Fruit fly (Drosophila melanogaster) whole organism, embryonic: Measurements from ENCODE around the gene CG17329.

Experiments used
- CG11504 ChIP-seq: fragments of 200-800 bp; sonication (Bioruptor generic); optimal IDR thresholded peaks from 3 replicates; lab custom pipeline; 2019; ENCODE audit warnings: missing biosample characterization, mild to moderate bottlenecking, missing genetic modification characterization, moderate library complexity
- CG12236 ChIP-seq: fragments of 200-800 bp; sonication (Bioruptor generic); optimal IDR thresholded peaks from 2 replicates; lab custom pipeline; 2016; ENCODE audit warnings: missing biosample characterization, missing genetic modification characterization
- CG13775 ChIP-seq: fragments of 200-800 bp; sonication (Bioruptor generic); optimal IDR thresholded peaks from 3 replicates; lab custom pipeline; 2017; ENCODE audit warnings: missing biosample characterization, mild to moderate bottlenecking, missing genetic modification characterization
- CG14441 ChIP-seq: fragments of 200-800 bp; sonication (Bioruptor generic); IDR thresholded peaks from 2 replicates; pipeline ENCODE4 v1.3.6; 2022; ENCODE audit warnings: missing biosample characterization, missing genetic modification characterization
- CG17829 ChIP-seq: fragments of 200-800 bp; optimal IDR thresholded peaks from 2 replicates; lab custom pipeline; 2019; ENCODE audit warnings: missing biosample characterization, mild to moderate bottlenecking, missing genetic modification characterization, moderate library complexity
- CG31441 ChIP-seq: fragments of 200-800 bp; sonication (Bioruptor generic); IDR thresholded peaks from 2 replicates; pipeline ENCODE4 v1.3.6; 2022; ENCODE audit warnings: missing biosample characterization, missing genetic modification characterization
- CG3281 ChIP-seq: fragments of 200-800 bp; sonication (Bioruptor generic); optimal IDR thresholded peaks from 3 replicates; lab custom pipeline; 2017; ENCODE audit warnings: missing biosample characterization, mild to moderate bottlenecking, missing genetic modification characterization
- CG33557 ChIP-seq: fragments of 200-800 bp; sonication (Bioruptor generic); optimal IDR thresholded peaks from 2 replicates; lab custom pipeline; 2019; ENCODE audit warnings: missing biosample characterization, mild to moderate bottlenecking, missing genetic modification characterization, moderate library complexity
- CG4404 ChIP-seq: fragments of 200-800 bp; sonication (Bioruptor generic); IDR thresholded peaks from 2 replicates; pipeline ENCODE4 v1.3.6; 2022; ENCODE audit warnings: missing biosample characterization, missing genetic modification characterization
- CG6175 ChIP-seq: fragments of 200-800 bp; sonication (Bioruptor generic); IDR thresholded peaks from 3 replicates; pipeline ENCODE4 v1.3.6; 2022; ENCODE audit warnings: missing biosample characterization, missing genetic modification characterization
- CG6654 ChIP-seq: fragments of 200-800 bp; sonication (Bioruptor generic); optimal IDR thresholded peaks from 2 replicates; lab custom pipeline; 2017; ENCODE audit warnings: missing biosample characterization, mild to moderate bottlenecking, missing genetic modification characterization
- CG6765 ChIP-seq: fragments of 200-800 bp; sonication (Bioruptor generic); optimal IDR thresholded peaks from 3 replicates; lab custom pipeline; 2017; ENCODE audit warnings: missing biosample characterization, mild to moderate bottlenecking, missing genetic modification characterization
- CG7357 ChIP-seq: fragments of 200-800 bp; sonication (Bioruptor generic); IDR thresholded peaks from 3 replicates; pipeline ENCODE4 v1.3.6; 2022; ENCODE audit warnings: missing biosample characterization, missing genetic modification characterization
- CG8924 ChIP-seq: fragments of 200-800 bp; optimal IDR thresholded peaks from 3 replicates; lab custom pipeline; 2019; ENCODE audit warnings: missing biosample characterization, mild to moderate bottlenecking, missing genetic modification characterization, moderate library complexity
- CG9437 ChIP-seq: fragments of 200-800 bp; sonication (Bioruptor generic); optimal IDR thresholded peaks from 2 replicates; lab custom pipeline; 2018; ENCODE audit warnings: missing biosample characterization, mild to moderate bottlenecking, missing genetic modification characterization
- CrebB ChIP-seq: fragments of 200-800 bp; sonication (Bioruptor generic); optimal IDR thresholded peaks from 3 replicates; lab custom pipeline; 2018; ENCODE audit warnings: missing biosample characterization, mild to moderate bottlenecking, missing genetic modification characterization
- Dip3 ChIP-seq: fragments of 200-800 bp; sonication (Bioruptor generic); optimal IDR thresholded peaks from 3 replicates; lab custom pipeline; 2016; ENCODE audit warnings: missing biosample characterization, missing genetic modification characterization
- Drgx ChIP-seq: fragments of 200-800 bp; sonication (Bioruptor generic); IDR thresholded peaks from 2 replicates; pipeline ENCODE4 v1.3.6; 2022; ENCODE audit warnings: missing biosample characterization, missing genetic modification characterization
- E2f1 ChIP-seq: fragments of 200-800 bp; sonication (Bioruptor generic); IDR thresholded peaks from 2 replicates; pipeline ENCODE4 v1.3.6; 2022; ENCODE audit warnings: missing biosample characterization, missing genetic modification characterization
- E2f2 ChIP-seq: fragments of 200-800 bp; sonication (Bioruptor generic); IDR thresholded peaks from 2 replicates; pipeline ENCODE4 v1.3.6; 2022; ENCODE audit warnings: missing biosample characterization, missing genetic modification characterization
- H2.0 ChIP-seq: fragments of 200-800 bp; sonication (Bioruptor generic); IDR thresholded peaks from 2 replicates; pipeline ENCODE4 v1.3.6; 2022; ENCODE audit warnings: missing biosample characterization, missing genetic modification characterization
- HmgZ ChIP-seq: fragments of 200-800 bp; sonication (Bioruptor generic); optimal IDR thresholded peaks from 2 replicates; lab custom pipeline; 2018; ENCODE audit warnings: missing biosample characterization, mild to moderate bottlenecking, missing genetic modification characterization
- Lim3 ChIP-seq: fragments of 200-800 bp; sonication (Bioruptor generic); IDR thresholded peaks from 2 replicates; pipeline ENCODE4 v1.3.6; 2022; ENCODE audit warnings: missing biosample characterization, missing genetic modification characterization
- Med ChIP-seq: fragments of 200-800 bp; sonication (Bioruptor generic); peaks from one replicate; lab custom pipeline; 2016; ENCODE audit warnings: missing biosample characterization, missing genetic modification characterization, mild to moderate bottlenecking, inconsistent platforms, moderate library complexity
- Nf-YA ChIP-seq: fragments of 200-800 bp; sonication (Bioruptor generic); IDR thresholded peaks from 2 replicates; pipeline ENCODE4 v1.3.6; 2022; ENCODE audit warnings: missing biosample characterization, missing genetic modification characterization
- TFAM ChIP-seq: fragments of 200-800 bp; sonication (Bioruptor generic); optimal IDR thresholded peaks from 2 replicates; lab custom pipeline; 2017; ENCODE audit warnings: missing biosample characterization, missing genetic modification characterization, inconsistent platforms
- Vsx1 ChIP-seq: fragments of 200-800 bp; sonication (Bioruptor generic); optimal IDR thresholded peaks from 2 replicates; lab custom pipeline; 2017; ENCODE audit warnings: missing biosample characterization, mild to moderate bottlenecking, missing genetic modification characterization, missing genetic modification reagents
- Xrp1 ChIP-seq: fragments of 200-800 bp; sonication (Bioruptor generic); IDR thresholded peaks from 2 replicates; pipeline ENCODE4 v1.3.6; 2022; ENCODE audit warnings: missing biosample characterization, missing genetic modification characterization
- abd-A ChIP-seq: fragments of 200-800 bp; sonication (Bioruptor generic); optimal IDR thresholded peaks from 3 replicates; lab custom pipeline; 2019; ENCODE audit warnings: missing biosample characterization, mild to moderate bottlenecking, missing genetic modification characterization, moderate library complexity
- ato ChIP-seq: fragments of 200-800 bp; sonication (Bioruptor generic); IDR thresholded peaks from 2 replicates; pipeline ENCODE4 v1.3.6; 2022; ENCODE audit warnings: missing biosample characterization, missing genetic modification characterization; ENCODE audit not compliant: partially characterized antibody
- cas ChIP-seq: fragments of 200-800 bp; sonication (Bioruptor generic); IDR thresholded peaks from 2 replicates; pipeline ENCODE4 v1.3.6; 2022; ENCODE audit warnings: missing biosample characterization, missing genetic modification characterization
- cg ChIP-seq: fragments of 200-800 bp; sonication (Bioruptor generic); optimal IDR thresholded peaks from 3 replicates; lab custom pipeline; 2019; ENCODE audit warnings: missing biosample characterization, mild to moderate bottlenecking, missing genetic modification characterization, moderate library complexity
- crp ChIP-seq, 2 experiments: fragments of 200-800 bp; sonication (Bioruptor generic); optimal IDR thresholded peaks; 2 replicates in 1 of 2; 3 replicates in 1 of 2; lab custom pipeline; 2017; ENCODE audit warnings: missing biosample characterization in 2 of 2, missing genetic modification characterization in 2 of 2, mild to moderate bottlenecking in 1 of 2, moderate library complexity in 1 of 2
- dan ChIP-seq: fragments of 200-800 bp; sonication (Bioruptor generic); IDR thresholded peaks from 2 replicates; pipeline ENCODE4 v1.3.6; 2022; ENCODE audit warnings: missing biosample characterization, missing genetic modification characterization
- fd102C ChIP-seq: fragments of 200-800 bp; sonication (Bioruptor generic); optimal IDR thresholded peaks from 2 replicates; lab custom pipeline; 2018; ENCODE audit warnings: missing biosample characterization, mild to moderate bottlenecking, missing genetic modification characterization, moderate library complexity
- fd64A ChIP-seq: fragments of 200-800 bp; sonication (Bioruptor generic); optimal IDR thresholded peaks from 3 replicates; lab custom pipeline; 2018; ENCODE audit warnings: missing biosample characterization, mild to moderate bottlenecking, missing genetic modification characterization
- fd96Cb ChIP-seq: fragments of 200-800 bp; sonication (Bioruptor generic); optimal IDR thresholded peaks from 2 replicates; lab custom pipeline; 2018; ENCODE audit warnings: missing biosample characterization, mild to moderate bottlenecking, missing genetic modification characterization, moderate library complexity
- gem ChIP-seq: fragments of 200-800 bp; sonication (Bioruptor generic); optimal IDR thresholded peaks from 2 replicates; lab custom pipeline; 2019; ENCODE audit warnings: missing biosample characterization, mild to moderate bottlenecking, missing genetic modification characterization, moderate library complexity
- grau ChIP-seq: fragments of 200-800 bp; optimal IDR thresholded peaks from 3 replicates; lab custom pipeline; 2019; ENCODE audit warnings: missing biosample characterization, mild to moderate bottlenecking, missing genetic modification characterization, moderate library complexity
- gsb ChIP-seq: fragments of 200-800 bp; sonication (Bioruptor generic); IDR thresholded peaks from 2 replicates; pipeline ENCODE4 v1.3.6; 2022; ENCODE audit warnings: missing biosample characterization, missing genetic modification characterization
- hth ChIP-seq: fragments of >200 bp; optimal IDR thresholded peaks from 2 replicates; lab custom pipeline; 2017; ENCODE audit warnings: inconsistent platforms
- insv ChIP-seq, 2 experiments: fragments of 200-800 bp; sonication (Bioruptor generic); optimal IDR thresholded peaks; 3 replicates each; lab custom pipeline; 2016 to 2018; ENCODE audit warnings: missing biosample characterization in 2 of 2, missing genetic modification characterization in 2 of 2
- jumu ChIP-seq: fragments of 200-800 bp; sonication (Bioruptor generic); optimal IDR thresholded peaks from 3 replicates; lab custom pipeline; 2016; ENCODE audit warnings: missing biosample characterization, missing genetic modification characterization
- lab ChIP-seq: fragments of 200-800 bp; sonication (Bioruptor generic); optimal IDR thresholded peaks from 3 replicates; lab custom pipeline; 2017; ENCODE audit warnings: missing biosample characterization, missing genetic modification characterization, mild to moderate bottlenecking, moderate library complexity, missing genetic modification reagents
- lola ChIP-seq, 3 experiments: fragments of >200 bp in 2 of 3; fragments of 200-800 bp in 1 of 3; sonication (Bioruptor generic) in 1 of 3; optimal IDR thresholded peaks; 2 replicates each; lab custom pipeline; 2017 to 2019; ENCODE audit warnings: missing biosample characterization in 3 of 3, missing genetic modification characterization in 3 of 3, mild to moderate bottlenecking in 1 of 3, moderate library complexity in 1 of 3
- luna ChIP-seq: fragments of 200-800 bp; sonication (Bioruptor generic); optimal IDR thresholded peaks from 2 replicates; lab custom pipeline; 2016; ENCODE audit warnings: missing biosample characterization, missing genetic modification characterization
- nerfin-1 ChIP-seq: fragments of 200-800 bp; sonication (Bioruptor generic); optimal IDR thresholded peaks from 3 replicates; lab custom pipeline; 2019; ENCODE audit warnings: missing biosample characterization, mild to moderate bottlenecking, missing genetic modification characterization, moderate library complexity
- pfk ChIP-seq: fragments of 200-800 bp; sonication (Bioruptor generic); optimal IDR thresholded peaks from 2 replicates; lab custom pipeline; 2018; ENCODE audit warnings: missing biosample characterization, mild to moderate bottlenecking, missing genetic modification characterization, moderate library complexity
- ro ChIP-seq: fragments of 200-800 bp; sonication (Bioruptor generic); IDR thresholded peaks from 2 replicates; pipeline ENCODE4 v1.3.6; 2022; ENCODE audit warnings: missing biosample characterization, missing genetic modification characterization
- schlank ChIP-seq: fragments of 200-800 bp; sonication (Bioruptor generic); optimal IDR thresholded peaks from 2 replicates; lab custom pipeline; 2018; ENCODE audit warnings: missing biosample characterization, mild to moderate bottlenecking, missing genetic modification characterization
- twi ChIP-seq: fragments of 200-800 bp; optimal IDR thresholded peaks from 2 replicates; lab custom pipeline; 2019; ENCODE audit warnings: missing biosample characterization, mild to moderate bottlenecking, missing genetic modification characterization, moderate library complexity
- yki ChIP-seq: fragments of >200 bp; optimal IDR thresholded peaks from 3 replicates; lab custom pipeline; 2018

The CG17329 gene

dm6 chr2L:16268107-16268539 is 23.0 kb upstream of the CG17329 start (continued):
- TF ChIP-seq fd96Cb (no peak), CrebB (tag; lab: Kevin White, UChicago) (no peak), Drgx (no peak), CG33557 (GFP tag; lab: Kevin White, UChicago) (peak; percentile 2), CG11504 (tag; lab: Kevin White, UChicago) (peak; percentile 42), ro (GFP tag; lab: Robert Waterston, UW) (no peak), TFAM (GFP tag; lab: Kevin White, UChicago) (no peak), Lim3 (no peak), Xrp1 (no peak), schlank (tag; lab: Kevin White, UChicago) (no peak), jumu (GFP tag; lab: Kevin White, UChicago) (no peak), gem (no peak), cg (GFP tag; lab: Kevin White, UChicago) (peak; percentile 49), cas (no peak), lola (GFP tag; optimal IDR thresholded peaks at IDR 0.05; lab: Kevin White, UChicago) (no peak), lab (no peak), CG8924 (tag; lab: Kevin White, UChicago) (peak; percentile 40), H2.0 (GFP tag; lab: Robert Waterston, UW) (no peak), HmgZ (tag; lab: Kevin White, UChicago) (no peak), luna (GFP tag; lab: Kevin White, UChicago) (no peak), dan (no peak), hth (lab: Kevin White, UChicago) (no peak), CG7357 (GFP tag; lab: Robert Waterston, UW) (no peak), twi (tag; lab: Kevin White, UChicago) (peak; percentile 56), Dip3 (GFP tag; lab: Kevin White, UChicago) (no peak), yki (peak; percentile 73), gsb (GFP tag; lab: Robert Waterston, UW) (no peak), CG17829 (tag; lab: Kevin White, UChicago) (no peak), Nf-YA (GFP tag; lab: Robert Waterston, UW) (no peak), Med (GFP tag; lab: Kevin White, UChicago) (peak; percentile 75), CG3281 (GFP tag; lab: Kevin White, UChicago) (no peak), Vsx1 (GFP tag; lab: Kevin White, UChicago) (no peak), CG31441 (no peak), grau (tag; lab: Kevin White, UChicago) (no peak), fd102C (GFP tag; lab: Kevin White, UChicago) (no peak), fd64A (GFP tag; lab: Kevin White, UChicago) (no peak), CG14441 (GFP tag; lab: Robert Waterston, UW) (no peak), CG6654 (no peak), crp (GFP tag; optimal IDR thresholded peaks at IDR 0.05; lab: Kevin White, UChicago) (peak in 1 of 2 experiments; percentile 70), CG6765 (GFP tag; lab: Kevin White, UChicago) (no peak), E2f2 (GFP tag; lab: Robert Waterston, UW) (no peak), CG4404 (no peak), nerfin-1 (tag; lab: Kevin White, UChicago) (peak; percentile 25), pfk (GFP tag; lab: Kevin White, UChicago) (peak; percentile 66), insv (GFP tag; optimal IDR thresholded peaks at IDR 0.05; lab: Kevin White, UChicago) (peak in 1 of 2 experiments; percentile 76), CG13775 (GFP tag; lab: Kevin White, UChicago) (no peak), CG6175 (no peak), abd-A (tag; lab: Kevin White, UChicago) (no peak), E2f1 (GFP tag; lab: Robert Waterston, UW) (no peak), CG9437 (no peak), ato (no peak), CG12236 (GFP tag; lab: Kevin White, UChicago) (no peak)
